Fruit fly (Drosophila melanogaster) whole organism, wandering third instar larva: Measurements from ENCODE around the gene CG8132.
A peak's percentile ranks its signal among the peaks of the same experiment; 100 is the strongest.

Source experiments
- CG9705 ChIP-seq: fragments of 200-800 bp; sonication (Bioruptor generic); optimal IDR thresholded peaks from 2 replicates; lab custom pipeline; 2018; ENCODE audit warnings: missing biosample characterization, mild to moderate bottlenecking, missing genetic modification characterization
- Hr83 ChIP-seq: fragments of 200-300 bp; sonication (Bioruptor generic); optimal IDR thresholded peaks from 2 replicates; lab custom pipeline; 2016; ENCODE audit warnings: missing biosample characterization, mild to moderate bottlenecking, missing genetic modification characterization, moderate library complexity; ENCODE audit not compliant: poor library complexity, severe bottlenecking
- Rel ChIP-seq, 2 experiments: fragments of 200-800 bp; sonication (Bioruptor generic) in 1 of 2; optimal IDR thresholded peaks; 2 replicates in 1 of 2; 3 replicates in 1 of 2; lab custom pipeline; 2016 to 2019; ENCODE audit warnings: mild to moderate bottlenecking in 2 of 2, missing biosample characterization in 2 of 2, missing genetic modification characterization in 2 of 2, moderate library complexity in 1 of 2
- br ChIP-seq: fragments of 200-800 bp; sonication (Bioruptor generic); optimal IDR thresholded peaks from 2 replicates; lab custom pipeline; 2016; ENCODE audit warnings: missing biosample characterization, missing genetic modification characterization
- brk ChIP-seq: fragments of 200-800 bp; sonication (Bioruptor generic); optimal IDR thresholded peaks from 2 replicates; lab custom pipeline; 2016; ENCODE audit warnings: missing biosample characterization, mild to moderate bottlenecking, missing genetic modification characterization
- dsf ChIP-seq: sonication (Bioruptor generic); optimal IDR thresholded peaks from 2 replicates; lab custom pipeline; 2016; ENCODE audit warnings: missing biosample characterization, missing genetic modification characterization, borderline replicate concordance
- fru ChIP-seq: fragments of 200-800 bp; sonication (Bioruptor generic); optimal IDR thresholded peaks from 3 replicates; lab custom pipeline; 2016; ENCODE audit warnings: missing biosample characterization, mild to moderate bottlenecking, missing genetic modification characterization
- h ChIP-seq: fragments of 200-800 bp; sonication (Bioruptor generic); optimal IDR thresholded peaks from 3 replicates; lab custom pipeline; 2016; ENCODE audit warnings: missing biosample characterization, mild to moderate bottlenecking, missing genetic modification characterization
- jim ChIP-seq: fragments of 175-275, 200-325 bp; sonication (Bioruptor generic); optimal IDR thresholded peaks from 2 replicates; lab custom pipeline; 2016; ENCODE audit warnings: missing biosample characterization, mild to moderate bottlenecking, missing genetic modification characterization
- lola ChIP-seq: fragments of >200 bp; optimal IDR thresholded peaks from 2 replicates; lab custom pipeline; 2017; ENCODE audit warnings: missing biosample characterization, missing genetic modification characterization
- pan ChIP-seq: fragments of >200 bp; optimal IDR thresholded peaks from 2 replicates; lab custom pipeline; 2017
- psq ChIP-seq: fragments of 200-800 bp; sonication (Bioruptor generic); optimal IDR thresholded peaks from 3 replicates; lab custom pipeline; 2017; ENCODE audit warnings: missing biosample characterization, mild to moderate bottlenecking, missing genetic modification characterization, moderate library complexity
- tai ChIP-seq: sonication (Bioruptor generic); optimal IDR thresholded peaks from 2 replicates; lab custom pipeline; 2016; ENCODE audit warnings: missing biosample characterization, missing genetic modification characterization
- woc ChIP-seq: sonication (Bioruptor generic); optimal IDR thresholded peaks from 2 replicates; lab custom pipeline; 2016; ENCODE audit warnings: missing biosample characterization, mild to moderate bottlenecking, missing genetic modification characterization

dm6 chr3R:9419300-9419652 is 18.0 kb downstream of the CG8132 start:
- no peak for TF ChIP-seq brk (GFP tag; lab: Kevin White, UChicago)
- no peak for TF ChIP-seq br (GFP tag; lab: Kevin White, UChicago)
- no peak for TF ChIP-seq pan (lab: Kevin White, UChicago)
- no peak for TF ChIP-seq CG9705 (GFP tag; lab: Kevin White, UChicago)
- TF ChIP-seq tai (GFP tag; lab: Kevin White, UChicago), result no peak
- TF ChIP-seq h, result peak; percentile 51
- TF ChIP-seq lola (GFP tag; lab: Kevin White, UChicago), result no peak
- peak; percentile 66 for TF ChIP-seq Hr83 (GFP tag; lab: Kevin White, UChicago)
- TF ChIP-seq fru (GFP tag; lab: Kevin White, UChicago), result no peak
- TF ChIP-seq jim (GFP tag; lab: Kevin White, UChicago), result no peak
- peak; percentile 63 for TF ChIP-seq Rel (GFP tag; optimal IDR thresholded peaks at IDR 0.05; lab: Kevin White, UChicago)
- no peak for TF ChIP-seq Rel (tag; optimal IDR thresholded peaks at IDR 0.05; lab: Kevin White, UChicago)
- no peak for TF ChIP-seq dsf (GFP tag; lab: Kevin White, UChicago)
- no peak for TF ChIP-seq woc (GFP tag; lab: Kevin White, UChicago)
- peak; percentile 58 for TF ChIP-seq psq
